Worm (Caenorhabditis elegans): ENCODE results near the gene eat-3.

- TF ChIP-seq ama-1 (optimal IDR thresholded peaks at IDR 0.05) (no peak), scrt-1 (GFP tag; IDR thresholded peaks at IDR 0.05) (no peak), tbx-11 (GFP tag; IDR thresholded peaks at IDR 0.05) (no peak), hmbx-1 (tag; optimal IDR thresholded peaks at IDR 0.05) (no peak), flt-1 (GFP tag; IDR thresholded peaks at IDR 0.05) (peak; percentile 26; the same call in 1 of the 2 replicates), aly-1 (tag; optimal IDR thresholded peaks at IDR 0.05) (no peak), tbx-37 (GFP tag; conservative IDR thresholded peaks at IDR 0.05) (no peak), hnd-1 (tag; optimal IDR thresholded peaks at IDR 0.05) (no peak), ets-7 (tag; optimal IDR thresholded peaks at IDR 0.05) (peak; percentile 48)
Measured at ce11 chrII:9308614-9309046, 16.0 kb upstream of the eat-3 start.
